Fruit fly (Drosophila melanogaster) whole organism, embryonic: Measurements from ENCODE around the gene CG8671.

Experiments used
- Abd-B ChIP-seq: fragments of 200-800 bp; sonication (Bioruptor generic); optimal IDR thresholded peaks from 2 replicates; lab custom pipeline; 2018; ENCODE audit warnings: missing biosample characterization, mild to moderate bottlenecking, missing genetic modification characterization, moderate library complexity
- Bgb ChIP-seq: fragments of 200-800 bp; sonication (Bioruptor generic); IDR thresholded peaks from 2 replicates; pipeline ENCODE4 v1.3.6; 2022; ENCODE audit warnings: missing biosample characterization, missing genetic modification characterization; ENCODE audit not compliant: partially characterized antibody
- Bteb2 ChIP-seq: fragments of 200-800 bp; sonication (Bioruptor generic); optimal IDR thresholded peaks from 2 replicates; lab custom pipeline; 2016; ENCODE audit warnings: missing biosample characterization, missing genetic modification characterization
- C15 ChIP-seq: fragments of 200-800 bp; sonication (Bioruptor generic); IDR thresholded peaks from 3 replicates; pipeline ENCODE4 v1.3.6; 2022; ENCODE audit warnings: missing biosample characterization, missing genetic modification characterization
- CG12744 ChIP-seq: fragments of 200-800 bp; sonication (Bioruptor generic); optimal IDR thresholded peaks from 2 replicates; lab custom pipeline; 2016; ENCODE audit warnings: missing biosample characterization, missing genetic modification characterization
- CG13775 ChIP-seq: fragments of 200-800 bp; sonication (Bioruptor generic); optimal IDR thresholded peaks from 3 replicates; lab custom pipeline; 2017; ENCODE audit warnings: missing biosample characterization, mild to moderate bottlenecking, missing genetic modification characterization
- CG13894 ChIP-seq: fragments of 200-800 bp; sonication (Bioruptor generic); optimal IDR thresholded peaks from 3 replicates; lab custom pipeline; 2018; ENCODE audit warnings: missing biosample characterization, mild to moderate bottlenecking, missing genetic modification characterization, moderate library complexity
- CG1603 ChIP-seq: fragments of 200-800 bp; sonication (Bioruptor generic); optimal IDR thresholded peaks from 2 replicates; lab custom pipeline; 2019; ENCODE audit warnings: missing biosample characterization, mild to moderate bottlenecking, missing genetic modification characterization, moderate library complexity
- CG17328 ChIP-seq: fragments of 200-800 bp; sonication (Bioruptor generic); IDR thresholded peaks from 2 replicates; pipeline ENCODE4 v1.3.6; 2022; ENCODE audit warnings: missing biosample characterization, missing genetic modification characterization
- CG1832 ChIP-seq: fragments of 200-800 bp; sonication (Bioruptor generic); optimal IDR thresholded peaks from 2 replicates; lab custom pipeline; 2017; ENCODE audit warnings: missing biosample characterization, mild to moderate bottlenecking, missing genetic modification characterization, inconsistent platforms
- CG2678 ChIP-seq: fragments of 200-800 bp; sonication (Bioruptor generic); optimal IDR thresholded peaks from 3 replicates; lab custom pipeline; 2019; ENCODE audit warnings: missing biosample characterization, mild to moderate bottlenecking, missing genetic modification characterization, moderate library complexity
- CG2889 ChIP-seq: fragments of 200-800 bp; sonication (Bioruptor generic); IDR thresholded peaks from 3 replicates; pipeline ENCODE4 v1.3.6; 2022; ENCODE audit warnings: missing biosample characterization, missing genetic modification characterization
- CG4282 ChIP-seq: fragments of 200-800 bp; sonication (Bioruptor generic); optimal IDR thresholded peaks from 2 replicates; lab custom pipeline; 2016; ENCODE audit warnings: missing biosample characterization, missing genetic modification characterization
- CG4707 ChIP-seq: fragments of 200-800 bp; sonication (Bioruptor generic); optimal IDR thresholded peaks from 2 replicates; lab custom pipeline; 2018; ENCODE audit warnings: missing biosample characterization, mild to moderate bottlenecking, missing genetic modification characterization, moderate library complexity
- CG6791 ChIP-seq: fragments of 200-800 bp; sonication (Bioruptor generic); IDR thresholded peaks from 3 replicates; pipeline ENCODE4 v1.3.6; 2022; ENCODE audit warnings: missing biosample characterization, missing genetic modification characterization; ENCODE audit not compliant: partially characterized antibody
- Dll ChIP-seq: fragments of 200-800 bp; sonication (Bioruptor generic); IDR thresholded peaks from 4 replicates; pipeline ENCODE4 v1.3.6; 2022; ENCODE audit warnings: missing biosample characterization, missing genetic modification characterization; ENCODE audit not compliant: partially characterized antibody
- Dref ChIP-seq: fragments of 200-800 bp; sonication (Bioruptor generic); IDR thresholded peaks from 2 replicates; pipeline ENCODE4 v1.3.6; 2022; ENCODE audit warnings: missing biosample characterization, missing genetic modification characterization
- Fer1 ChIP-seq: fragments of 200-800 bp; sonication (Bioruptor generic); optimal IDR thresholded peaks from 2 replicates; lab custom pipeline; 2017; ENCODE audit warnings: missing biosample characterization, mild to moderate bottlenecking, missing genetic modification characterization
- HLH54F ChIP-seq: fragments of 200-800 bp; sonication (Bioruptor generic); optimal IDR thresholded peaks from 3 replicates; lab custom pipeline; 2016; ENCODE audit warnings: missing biosample characterization, missing genetic modification characterization
- MBD-R2 ChIP-seq: fragments of 200-800 bp; sonication (Bioruptor generic); IDR thresholded peaks from 2 replicates; pipeline ENCODE4 v1.3.6; 2022; ENCODE audit warnings: missing biosample characterization, missing genetic modification characterization
- NK7.1 ChIP-seq: fragments of 200-800 bp; sonication (Bioruptor generic); optimal IDR thresholded peaks from 3 replicates; lab custom pipeline; 2016; ENCODE audit warnings: missing biosample characterization, missing genetic modification characterization
- Oaz ChIP-seq: fragments of 200-800 bp; sonication (Bioruptor generic); IDR thresholded peaks from 2 replicates; pipeline ENCODE4 v1.3.6; 2022; ENCODE audit warnings: missing biosample characterization, missing genetic modification characterization
- TFAM ChIP-seq: fragments of 200-800 bp; sonication (Bioruptor generic); optimal IDR thresholded peaks from 2 replicates; lab custom pipeline; 2017; ENCODE audit warnings: missing biosample characterization, missing genetic modification characterization, inconsistent platforms
- btn ChIP-seq: fragments of 200-800 bp; sonication (Bioruptor generic); optimal IDR thresholded peaks from 2 replicates; lab custom pipeline; 2016; ENCODE audit warnings: missing biosample characterization, missing genetic modification characterization
- cg ChIP-seq: fragments of 200-800 bp; sonication (Bioruptor generic); optimal IDR thresholded peaks from 3 replicates; lab custom pipeline; 2019; ENCODE audit warnings: missing biosample characterization, mild to moderate bottlenecking, missing genetic modification characterization, moderate library complexity
- chif ChIP-seq, 2 experiments: fragments of 200-800 bp; sonication (Bioruptor generic); optimal IDR thresholded peaks; 3 replicates each; lab custom pipeline; 2016; ENCODE audit warnings: missing biosample characterization in 2 of 2, missing genetic modification characterization in 2 of 2
- chinmo ChIP-seq: fragments of 200-800 bp; sonication (Bioruptor generic); IDR thresholded peaks from 4 replicates; pipeline ENCODE4 v1.3.6; 2022; ENCODE audit warnings: missing biosample characterization, missing genetic modification characterization; ENCODE audit not compliant: partially characterized antibody
- ci ChIP-seq: fragments of 200-800 bp; sonication (Bioruptor generic); IDR thresholded peaks from 3 replicates; pipeline ENCODE4 v1.3.6; 2022; ENCODE audit warnings: missing biosample characterization, missing genetic modification characterization
- cwo ChIP-seq: fragments of 200-800 bp; sonication (Bioruptor generic); optimal IDR thresholded peaks from 3 replicates; lab custom pipeline; 2017; ENCODE audit warnings: missing biosample characterization, missing genetic modification characterization, mild to moderate bottlenecking, moderate library complexity, missing genetic modification reagents
- dati ChIP-seq: fragments of 200-800 bp; sonication (Bioruptor generic); IDR thresholded peaks from 2 replicates; pipeline ENCODE4 v1.3.6; 2022; ENCODE audit warnings: missing biosample characterization, missing genetic modification characterization
- dmrt99B ChIP-seq: fragments of 200-800 bp; sonication (Bioruptor generic); optimal IDR thresholded peaks from 2 replicates; lab custom pipeline; 2018; ENCODE audit warnings: missing biosample characterization, mild to moderate bottlenecking, missing genetic modification characterization, moderate library complexity
- en ChIP-seq: fragments of 200-800 bp; sonication (Bioruptor generic); optimal IDR thresholded peaks from 2 replicates; lab custom pipeline; 2016; ENCODE audit warnings: missing biosample characterization, missing genetic modification characterization
- exex ChIP-seq: fragments of 200-800 bp; sonication (Bioruptor generic); optimal IDR thresholded peaks from 4 replicates; lab custom pipeline; 2018; ENCODE audit warnings: missing biosample characterization, mild to moderate bottlenecking, missing genetic modification characterization, moderate library complexity
- eyg ChIP-seq: fragments of 200-800 bp; sonication (Bioruptor generic); optimal IDR thresholded peaks from 3 replicates; lab custom pipeline; 2016; ENCODE audit warnings: missing biosample characterization, missing genetic modification characterization
- gcm2 ChIP-seq: fragments of 200-800 bp; sonication (Bioruptor generic); optimal IDR thresholded peaks from 2 replicates; lab custom pipeline; 2016; ENCODE audit warnings: missing biosample characterization, missing genetic modification characterization
- gsb ChIP-seq: fragments of 200-800 bp; sonication (Bioruptor generic); IDR thresholded peaks from 2 replicates; pipeline ENCODE4 v1.3.6; 2022; ENCODE audit warnings: missing biosample characterization, missing genetic modification characterization
- ham ChIP-seq: fragments of 200-800 bp; sonication (Bioruptor generic); IDR thresholded peaks from 2 replicates; pipeline ENCODE4 v1.3.6; 2022; ENCODE audit warnings: missing biosample characterization, missing genetic modification characterization
- her ChIP-seq: fragments of 200-800 bp; sonication (Bioruptor generic); optimal IDR thresholded peaks from 2 replicates; lab custom pipeline; 2016; ENCODE audit warnings: missing biosample characterization, missing genetic modification characterization
- hth ChIP-seq: fragments of >200 bp; optimal IDR thresholded peaks from 2 replicates; lab custom pipeline; 2017; ENCODE audit warnings: inconsistent platforms
- ken ChIP-seq: fragments of 200-800 bp; sonication (Bioruptor generic); IDR thresholded peaks from 3 replicates; pipeline ENCODE4 v1.3.6; 2022; ENCODE audit warnings: missing biosample characterization, missing genetic modification characterization
- lab ChIP-seq: fragments of 200-800 bp; sonication (Bioruptor generic); optimal IDR thresholded peaks from 3 replicates; lab custom pipeline; 2017; ENCODE audit warnings: missing biosample characterization, missing genetic modification characterization, mild to moderate bottlenecking, moderate library complexity, missing genetic modification reagents
- lilli ChIP-seq: fragments of 200-800 bp; sonication (Bioruptor generic); optimal IDR thresholded peaks from 3 replicates; lab custom pipeline; 2016; ENCODE audit warnings: missing biosample characterization, missing genetic modification characterization
- nom ChIP-seq: fragments of 200-800 bp; sonication (Bioruptor generic); optimal IDR thresholded peaks from 2 replicates; lab custom pipeline; 2017; ENCODE audit warnings: missing biosample characterization, missing genetic modification characterization, mild to moderate bottlenecking, moderate library complexity, missing genetic modification reagents
- pb ChIP-seq: fragments of 200-800 bp; sonication (Bioruptor generic); optimal IDR thresholded peaks from 3 replicates; lab custom pipeline; 2016; ENCODE audit warnings: missing biosample characterization, missing genetic modification characterization
- pita ChIP-seq: fragments of 200-800 bp; sonication (Bioruptor generic); optimal IDR thresholded peaks from 2 replicates; lab custom pipeline; 2017; ENCODE audit warnings: missing biosample characterization, mild to moderate bottlenecking, missing genetic modification characterization
- scrt ChIP-seq: fragments of 200-800 bp; sonication (Bioruptor generic); optimal IDR thresholded peaks from 2 replicates; lab custom pipeline; 2018; ENCODE audit warnings: missing biosample characterization, mild to moderate bottlenecking, missing genetic modification characterization, moderate library complexity
- seq ChIP-seq: fragments of 200-800 bp; sonication (Bioruptor generic); IDR thresholded peaks from 2 replicates; pipeline ENCODE4 v1.3.6; 2022; ENCODE audit warnings: missing biosample characterization, missing genetic modification characterization
- so ChIP-seq: fragments of 200-800 bp; sonication (Bioruptor generic); IDR thresholded peaks from 3 replicates; pipeline ENCODE4 v1.3.6; 2022; ENCODE audit warnings: missing biosample characterization, missing genetic modification characterization
- stc ChIP-seq: fragments of 200-800 bp; sonication (Bioruptor generic); IDR thresholded peaks from 2 replicates; pipeline ENCODE4 v1.3.6; 2022; ENCODE audit warnings: missing biosample characterization, missing genetic modification characterization
- toy ChIP-seq: fragments of 200-800 bp; sonication (Bioruptor generic); IDR thresholded peaks from 2 replicates; pipeline ENCODE4 v1.3.6; 2022; ENCODE audit warnings: missing biosample characterization, missing genetic modification characterization
- tx ChIP-seq: fragments of 200-800 bp; sonication (Bioruptor generic); optimal IDR thresholded peaks from 2 replicates; lab custom pipeline; 2016; ENCODE audit warnings: missing biosample characterization, missing genetic modification characterization

Gene CG8671

dm6 chr2L:21219640-21220085, 43.1 kb upstream of the CG8671 start (continued):
- TF ChIP-seq NK7.1 (GFP tag; lab: Kevin White, UChicago), result no peak
- peak; percentile 3 for TF ChIP-seq scrt (GFP tag; lab: Kevin White, UChicago)
- no peak for TF ChIP-seq en (GFP tag; lab: Kevin White, UChicago)
- TF ChIP-seq CG4282 (GFP tag; lab: Kevin White, UChicago), result no peak
- no peak for TF ChIP-seq btn (GFP tag; lab: Kevin White, UChicago)
- TF ChIP-seq ci (GFP tag; lab: Robert Waterston, UW), result 0 out of 3 replicates have a peak, but pooled peaks have one; percentile 17
- TF ChIP-seq Fer1 (GFP tag; lab: Kevin White, UChicago), result no peak
- no peak for TF ChIP-seq Abd-B (GFP tag; lab: Kevin White, UChicago)
- peak; percentile 41; the same call in 1 of the 2 replicates for TF ChIP-seq Bgb (GFP tag; lab: Robert Waterston, UW)
- TF ChIP-seq CG13894 (tag; lab: Kevin White, UChicago), result no peak
- TF ChIP-seq seq (GFP tag; lab: Robert Waterston, UW), result 0 out of 2 replicates have a peak, but pooled peaks have one; percentile 21
- no peak for TF ChIP-seq CG2678 (tag; lab: Kevin White, UChicago)
- no peak for TF ChIP-seq HLH54F (GFP tag; lab: Kevin White, UChicago)
- peak; percentile 41 for TF ChIP-seq cg (GFP tag; lab: Kevin White, UChicago)
- no peak for TF ChIP-seq TFAM (GFP tag; lab: Kevin White, UChicago)
- TF ChIP-seq CG4707 (GFP tag; lab: Kevin White, UChicago), result peak; percentile 29
- TF ChIP-seq Dref (GFP tag; lab: Robert Waterston, UW), result no peak
- TF ChIP-seq exex (tag; lab: Kevin White, UChicago), result peak; percentile 1
- TF ChIP-seq so (GFP tag; lab: Robert Waterston, UW), result no peak
- TF ChIP-seq CG12744, result no peak
- TF ChIP-seq Bteb2 (GFP tag; lab: Kevin White, UChicago), result no peak
- no peak for TF ChIP-seq dati
- TF ChIP-seq CG2889 (GFP tag; lab: Robert Waterston, UW), result no peak
- no peak for TF ChIP-seq chif (GFP tag; optimal IDR thresholded peaks at IDR 0.05; lab: Kevin White, UChicago)
- TF ChIP-seq her (GFP tag; lab: Kevin White, UChicago), result no peak
- TF ChIP-seq lab (GFP tag; lab: Kevin White, UChicago), result peak; percentile 35
- no peak for TF ChIP-seq ham (GFP tag; lab: Robert Waterston, UW)
- TF ChIP-seq chinmo (GFP tag; lab: Robert Waterston, UW), result 0 out of 4 replicates have a peak, but pooled peaks have one; percentile 61
- TF ChIP-seq dmrt99B (tag; lab: Kevin White, UChicago), result no peak
- no peak for TF ChIP-seq C15 (GFP tag; lab: Robert Waterston, UW)
- peak; percentile 21; the same call in 1 of the 3 replicates for TF ChIP-seq ken (GFP tag; lab: Robert Waterston, UW)
- no peak for TF ChIP-seq hth (lab: Kevin White, UChicago)
- TF ChIP-seq lilli (GFP tag; lab: Kevin White, UChicago), result no peak
- TF ChIP-seq gcm2 (GFP tag; lab: Kevin White, UChicago), result no peak
- peak; percentile 29; the same call in 1 of the 2 replicates for TF ChIP-seq stc (GFP tag; lab: Robert Waterston, UW)
- no peak for TF ChIP-seq CG1832 (GFP tag; lab: Kevin White, UChicago)
- TF ChIP-seq CG13775 (GFP tag; lab: Kevin White, UChicago), result no peak
- TF ChIP-seq MBD-R2 (GFP tag; lab: Robert Waterston, UW), result 0 out of 2 replicates have a peak, but pooled peaks have one; percentile 9
- peak; percentile 21 for TF ChIP-seq nom (GFP tag; lab: Kevin White, UChicago)
- TF ChIP-seq CG1603, result peak; percentile 25
- TF ChIP-seq tx (GFP tag; lab: Kevin White, UChicago), result no peak
- no peak for TF ChIP-seq pita
- TF ChIP-seq cwo (GFP tag; lab: Kevin White, UChicago), result peak; percentile 29
- TF ChIP-seq CG6791, result 0 out of 3 replicates have a peak, but pooled peaks have one; percentile 23
- TF ChIP-seq Dll (GFP tag; lab: Robert Waterston, UW), result no peak
- TF ChIP-seq eyg (GFP tag; lab: Kevin White, UChicago), result peak; percentile 12
- TF ChIP-seq pb, result no peak
- TF ChIP-seq gsb (GFP tag; lab: Robert Waterston, UW), result peak; percentile 52; the same call in 1 of the 2 replicates
- TF ChIP-seq toy (GFP tag; lab: Robert Waterston, UW), result no peak
- no peak for TF ChIP-seq Oaz (GFP tag; lab: Robert Waterston, UW)
- peak; percentile 15; the same call in 1 of the 2 replicates for TF ChIP-seq CG17328 (GFP tag; lab: Robert Waterston, UW)
